Worm (Caenorhabditis elegans) whole organism, L2 larva: ENCODE results near the gene F59B2.8.

Source experiments
- R02D3.7 ChIP-seq: fragments of 150-350 bp; optimal IDR thresholded peaks from 2 replicates; lab custom pipeline; 2014; ENCODE audit warnings: missing biosample characterization, missing genetic modification characterization
- ceh-82 ChIP-seq: fragments of 150-350 bp; optimal IDR thresholded peaks from 2 replicates; lab custom pipeline; 2014; ENCODE audit warnings: missing biosample characterization, missing genetic modification characterization
- fos-1 ChIP-seq: fragments of 150-350 bp; optimal IDR thresholded peaks from 2 replicates; lab custom pipeline; 2014; ENCODE audit warnings: missing biosample characterization, missing genetic modification characterization
- lin-13 ChIP-seq: fragments of 150-350 bp; optimal IDR thresholded peaks from 2 replicates; lab custom pipeline; 2014; ENCODE audit warnings: missing biosample characterization, missing genetic modification reagents, missing genetic modification characterization
- nhr-12 ChIP-seq: fragments of 150-350 bp; optimal IDR thresholded peaks from 2 replicates; lab custom pipeline; 2014; ENCODE audit warnings: missing biosample characterization, missing genetic modification characterization

ce11 chrIII:8996686-8997085 lies 13.3 kb downstream of the F59B2.8 start, which contains the start of gene skat-1:
- TF ChIP-seq ceh-82 (tag; lab: Kevin White, UChicago) (no peak), R02D3.7 (no peak), nhr-12 (no peak), lin-13 (GFP tag; lab: Kevin White, UChicago) (no peak), fos-1 (no peak)
